Fruit fly (Drosophila melanogaster): ENCODE data around the gene Cpr12A.

DNA sequence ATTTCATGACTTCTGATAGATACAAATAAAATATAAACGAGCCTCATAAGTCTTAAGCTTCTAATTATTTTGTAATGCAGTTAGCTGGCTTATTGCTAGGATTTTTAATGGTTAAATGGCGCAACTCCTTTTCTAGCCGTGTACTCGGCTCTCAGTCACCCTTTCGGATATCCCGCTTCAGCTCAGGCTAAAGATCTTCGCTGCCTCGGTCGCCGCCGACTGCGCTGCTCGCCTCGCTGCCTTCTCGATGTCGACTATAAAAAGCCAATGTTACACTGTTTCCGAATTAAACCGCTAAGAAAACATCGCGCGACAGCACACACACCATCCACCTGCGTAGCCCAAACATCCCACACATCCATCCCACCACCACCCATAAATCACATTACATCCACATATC is at the start of gene Cpr12A:
- no peak for TF ChIP-seq CG8478 (optimal IDR thresholded peaks at IDR 0.05)
- no peak for TF ChIP-seq CTCF (optimal IDR thresholded peaks at IDR 0.05)

Measured in S2 (cell line).